Worm (Caenorhabditis elegans): Measurements from ENCODE around the gene drr-2.

- no peak for TF ChIP-seq W03F9.2 (tag; optimal IDR thresholded peaks at IDR 0.05)
- TF ChIP-seq him-1 (tag; optimal IDR thresholded peaks at IDR 0.05) = no peak
Observed at ce11 chrIII:13641588-13641987, 1.8 kb downstream of the drr-2 start, which contains the start of gene acbp-5.

All from whole organism, L4/young adult.